Fruit fly (Drosophila melanogaster) whole organism, embryonic: ENCODE results near the gene CAH16.

ENCODE experiments used
- Adf1 ChIP-seq: fragments of 200-800 bp; sonication (Bioruptor generic); IDR thresholded peaks from 2 replicates; pipeline ENCODE4 v1.3.6; 2022; ENCODE audit warnings: missing biosample characterization, missing genetic modification characterization
- Atf3 ChIP-seq: fragments of 200-800 bp; sonication (Bioruptor generic); optimal IDR thresholded peaks from 3 replicates; lab custom pipeline; 2016; ENCODE audit warnings: missing biosample characterization, missing genetic modification characterization
- C15 ChIP-seq: fragments of 200-800 bp; sonication (Bioruptor generic); IDR thresholded peaks from 3 replicates; pipeline ENCODE4 v1.3.6; 2022; ENCODE audit warnings: missing biosample characterization, missing genetic modification characterization
- CG1024 ChIP-seq: fragments of 200-800 bp; sonication (Bioruptor generic); IDR thresholded peaks from 2 replicates; pipeline ENCODE4 v1.3.6; 2022; ENCODE audit warnings: missing biosample characterization, missing genetic modification characterization
- CG11085 ChIP-seq: fragments of 200-800 bp; sonication (Bioruptor generic); IDR thresholded peaks from 2 replicates; pipeline ENCODE4 v1.3.6; 2022; ENCODE audit warnings: missing biosample characterization, missing genetic modification characterization
- CG12104 ChIP-seq: fragments of 200-800 bp; sonication (Bioruptor generic); optimal IDR thresholded peaks from 3 replicates; lab custom pipeline; 2016; ENCODE audit warnings: missing biosample characterization, missing genetic modification characterization
- CG12155 ChIP-seq: fragments of 200-800 bp; sonication (Bioruptor generic); optimal IDR thresholded peaks from 3 replicates; lab custom pipeline; 2016; ENCODE audit warnings: missing biosample characterization, missing genetic modification characterization
- CG12219 ChIP-seq: fragments of 200-800 bp; sonication (Bioruptor generic); optimal IDR thresholded peaks from 3 replicates; lab custom pipeline; 2018; ENCODE audit warnings: missing biosample characterization, mild to moderate bottlenecking, missing genetic modification characterization
- CG12942 ChIP-seq: fragments of 200-800 bp; sonication (Bioruptor generic); optimal IDR thresholded peaks from 3 replicates; lab custom pipeline; 2016; ENCODE audit warnings: missing biosample characterization, missing genetic modification characterization
- CG13624 ChIP-seq: fragments of 200-800 bp; sonication (Bioruptor generic); optimal IDR thresholded peaks from 2 replicates; lab custom pipeline; 2016; ENCODE audit warnings: missing biosample characterization, missing genetic modification characterization
- CG15514 ChIP-seq: fragments of 200-800 bp; sonication (Bioruptor generic); optimal IDR thresholded peaks from 3 replicates; lab custom pipeline; 2017; ENCODE audit warnings: missing biosample characterization, missing genetic modification characterization, mild to moderate bottlenecking, moderate library complexity, missing genetic modification reagents
- CG17359 ChIP-seq: fragments of 200-800 bp; sonication (Bioruptor generic); optimal IDR thresholded peaks from 3 replicates; lab custom pipeline; 2018; ENCODE audit warnings: missing biosample characterization, mild to moderate bottlenecking, missing genetic modification characterization, moderate library complexity
- CG17385 ChIP-seq: fragments of 200-800 bp; sonication (Bioruptor generic); optimal IDR thresholded peaks from 3 replicates; lab custom pipeline; 2018; ENCODE audit warnings: missing biosample characterization, mild to moderate bottlenecking, missing genetic modification characterization
- CG1832 ChIP-seq: fragments of 200-800 bp; sonication (Bioruptor generic); optimal IDR thresholded peaks from 2 replicates; lab custom pipeline; 2017; ENCODE audit warnings: missing biosample characterization, mild to moderate bottlenecking, missing genetic modification characterization, inconsistent platforms
- CG2889 ChIP-seq: fragments of 200-800 bp; sonication (Bioruptor generic); IDR thresholded peaks from 3 replicates; pipeline ENCODE4 v1.3.6; 2022; ENCODE audit warnings: missing biosample characterization, missing genetic modification characterization
- CG3065 ChIP-seq: fragments of 200-800 bp; sonication (Bioruptor generic); optimal IDR thresholded peaks from 2 replicates; lab custom pipeline; 2016; ENCODE audit warnings: missing biosample characterization, missing genetic modification characterization
- CG34224 ChIP-seq: fragments of 200-800 bp; sonication (Bioruptor generic); IDR thresholded peaks from 3 replicates; pipeline ENCODE4 v1.3.6; 2022; ENCODE audit warnings: missing biosample characterization, missing genetic modification characterization; ENCODE audit not compliant: partially characterized antibody
- CG4360 ChIP-seq: fragments of 200-800 bp; sonication (Bioruptor generic); IDR thresholded peaks from 2 replicates; pipeline ENCODE4 v1.3.6; 2022; ENCODE audit warnings: missing biosample characterization, missing genetic modification characterization
- CG4820 ChIP-seq: fragments of 200-800 bp; sonication (Bioruptor generic); optimal IDR thresholded peaks from 3 replicates; lab custom pipeline; 2016; ENCODE audit warnings: missing biosample characterization, missing genetic modification characterization
- CG7372 ChIP-seq: fragments of 200-800 bp; sonication (Bioruptor generic); IDR thresholded peaks from 2 replicates; pipeline ENCODE4 v1.3.6; 2022; ENCODE audit warnings: missing biosample characterization, missing genetic modification characterization
- CG8290 ChIP-seq, 3 experiments: fragments of 200-800 bp; sonication (Bioruptor generic); optimal IDR thresholded peaks; 2 replicates each; lab custom pipeline; 2016 to 2019; ENCODE audit warnings: missing biosample characterization in 3 of 3, missing genetic modification characterization in 3 of 3, mild to moderate bottlenecking in 2 of 3, moderate library complexity in 1 of 3
- CG8944 ChIP-seq: fragments of 200-800 bp; sonication (Bioruptor generic); optimal IDR thresholded peaks from 3 replicates; lab custom pipeline; 2016; ENCODE audit warnings: missing biosample characterization, missing genetic modification characterization
- D19B ChIP-seq: fragments of 200-800 bp; sonication (Bioruptor generic); optimal IDR thresholded peaks from 2 replicates; lab custom pipeline; 2017; ENCODE audit warnings: missing biosample characterization, mild to moderate bottlenecking, missing genetic modification characterization
- HLH3B ChIP-seq: fragments of 200-800 bp; sonication (Bioruptor generic); IDR thresholded peaks from 2 replicates; pipeline ENCODE4 v1.3.6; 2022; ENCODE audit warnings: missing biosample characterization, missing genetic modification characterization
- HLHmδ ChIP-seq: fragments of 200-800 bp; sonication (Bioruptor generic); optimal IDR thresholded peaks from 2 replicates; lab custom pipeline; 2018; ENCODE audit warnings: missing biosample characterization, mild to moderate bottlenecking, missing genetic modification characterization, moderate library complexity
- HmgD ChIP-seq: fragments of 200-800 bp; sonication (Bioruptor generic); optimal IDR thresholded peaks from 3 replicates; lab custom pipeline; 2016; ENCODE audit warnings: missing biosample characterization, missing genetic modification characterization
- Mes4 ChIP-seq: fragments of 200-800 bp; sonication (Bioruptor generic); optimal IDR thresholded peaks from 2 replicates; lab custom pipeline; 2016; ENCODE audit warnings: missing biosample characterization, missing genetic modification characterization
- Optix ChIP-seq: fragments of 200-800 bp; sonication (Bioruptor generic); IDR thresholded peaks from 3 replicates; pipeline ENCODE4 v1.3.6; 2022; ENCODE audit warnings: missing biosample characterization, missing genetic modification characterization
- Side ChIP-seq: fragments of 200-800 bp; sonication (Bioruptor generic); optimal IDR thresholded peaks from 2 replicates; lab custom pipeline; 2016; ENCODE audit warnings: missing biosample characterization, missing genetic modification characterization
- Sox102F ChIP-seq: fragments of 200-800 bp; sonication (Bioruptor generic); optimal IDR thresholded peaks from 2 replicates; lab custom pipeline; 2018; ENCODE audit warnings: missing biosample characterization, mild to moderate bottlenecking, missing genetic modification characterization, moderate library complexity
- abd-A ChIP-seq: fragments of 200-800 bp; sonication (Bioruptor generic); optimal IDR thresholded peaks from 3 replicates; lab custom pipeline; 2019; ENCODE audit warnings: missing biosample characterization, mild to moderate bottlenecking, missing genetic modification characterization, moderate library complexity
- croc ChIP-seq: fragments of 200-800 bp; sonication (Bioruptor generic); conservative IDR thresholded peaks from 3 replicates; pipeline ENCODE4 v1.3.6; 2022; ENCODE audit warnings: missing biosample characterization, missing genetic modification characterization
- en ChIP-seq: fragments of 200-800 bp; sonication (Bioruptor generic); optimal IDR thresholded peaks from 2 replicates; lab custom pipeline; 2016; ENCODE audit warnings: missing biosample characterization, missing genetic modification characterization
- fd96Cb ChIP-seq: fragments of 200-800 bp; sonication (Bioruptor generic); optimal IDR thresholded peaks from 2 replicates; lab custom pipeline; 2018; ENCODE audit warnings: missing biosample characterization, mild to moderate bottlenecking, missing genetic modification characterization, moderate library complexity
- gem ChIP-seq: fragments of 200-800 bp; sonication (Bioruptor generic); optimal IDR thresholded peaks from 2 replicates; lab custom pipeline; 2019; ENCODE audit warnings: missing biosample characterization, mild to moderate bottlenecking, missing genetic modification characterization, moderate library complexity
- grau ChIP-seq: fragments of 200-800 bp; optimal IDR thresholded peaks from 3 replicates; lab custom pipeline; 2019; ENCODE audit warnings: missing biosample characterization, mild to moderate bottlenecking, missing genetic modification characterization, moderate library complexity
- gro ChIP-seq: fragments of 200-800 bp; sonication (Bioruptor generic); optimal IDR thresholded peaks from 2 replicates; lab custom pipeline; 2016; ENCODE audit warnings: missing biosample characterization, missing genetic modification characterization
- gt ChIP-seq: fragments of 200-800 bp; sonication (Bioruptor generic); IDR thresholded peaks from 2 replicates; pipeline ENCODE4 v1.3.6; 2022; ENCODE audit warnings: missing biosample characterization, missing genetic modification characterization
- hkb ChIP-seq, 2 experiments: fragments of 200-800 bp in 1 of 2; fragments of >200 bp in 1 of 2; sonication (Bioruptor generic) in 1 of 2; IDR thresholded peaks in 1 of 2; optimal IDR thresholded peaks in 1 of 2; 2 replicates each; pipeline versions ENCODE4 v1.3.6 to Lab custom; 2017 to 2022; ENCODE audit warnings: missing biosample characterization in 1 of 2, missing genetic modification characterization in 1 of 2
- lola ChIP-seq, 3 experiments: fragments of >200 bp in 2 of 3; fragments of 200-800 bp in 1 of 3; sonication (Bioruptor generic) in 1 of 3; optimal IDR thresholded peaks; 2 replicates each; lab custom pipeline; 2017 to 2019; ENCODE audit warnings: missing biosample characterization in 3 of 3, missing genetic modification characterization in 3 of 3, mild to moderate bottlenecking in 1 of 3, moderate library complexity in 1 of 3
- lov ChIP-seq, 2 experiments: fragments of 200-800 bp in 1 of 2; fragments of >200 bp in 1 of 2; sonication (Bioruptor generic) in 1 of 2; IDR thresholded peaks in 1 of 2; optimal IDR thresholded peaks in 1 of 2; 2 replicates in 1 of 2; 3 replicates in 1 of 2; pipeline versions ENCODE4 v1.3.6 to Lab custom; 2017 to 2022; ENCODE audit warnings: missing biosample characterization in 1 of 2, missing genetic modification characterization in 1 of 2
- mam ChIP-seq: fragments of 200-800 bp; sonication (Bioruptor generic); optimal IDR thresholded peaks from 3 replicates; lab custom pipeline; 2016; ENCODE audit warnings: missing biosample characterization, missing genetic modification characterization
- phol ChIP-seq: fragments of 200-800 bp; sonication (Bioruptor generic); optimal IDR thresholded peaks from 3 replicates; lab custom pipeline; 2018; ENCODE audit warnings: missing biosample characterization, mild to moderate bottlenecking, missing genetic modification characterization, moderate library complexity
- schlank ChIP-seq: fragments of 200-800 bp; sonication (Bioruptor generic); optimal IDR thresholded peaks from 2 replicates; lab custom pipeline; 2018; ENCODE audit warnings: missing biosample characterization, mild to moderate bottlenecking, missing genetic modification characterization
- tll ChIP-seq, 2 experiments: fragments of 200-800 bp in 1 of 2; fragments of >200 bp in 1 of 2; sonication (Bioruptor generic) in 1 of 2; optimal IDR thresholded peaks; 2 replicates each; lab custom pipeline; 2017 to 2019; ENCODE audit warnings: missing biosample characterization in 2 of 2, missing genetic modification characterization in 2 of 2, mild to moderate bottlenecking in 1 of 2, moderate library complexity in 1 of 2
- trem ChIP-seq: fragments of 200-800 bp; optimal IDR thresholded peaks from 3 replicates; lab custom pipeline; 2019; ENCODE audit warnings: missing biosample characterization, mild to moderate bottlenecking, missing genetic modification characterization, moderate library complexity
- unpg ChIP-seq: fragments of 200-800 bp; sonication (Bioruptor generic); optimal IDR thresholded peaks from 3 replicates; lab custom pipeline; 2018; ENCODE audit warnings: missing biosample characterization, mild to moderate bottlenecking, missing genetic modification characterization, moderate library complexity

Gene CAH16

DNA sequence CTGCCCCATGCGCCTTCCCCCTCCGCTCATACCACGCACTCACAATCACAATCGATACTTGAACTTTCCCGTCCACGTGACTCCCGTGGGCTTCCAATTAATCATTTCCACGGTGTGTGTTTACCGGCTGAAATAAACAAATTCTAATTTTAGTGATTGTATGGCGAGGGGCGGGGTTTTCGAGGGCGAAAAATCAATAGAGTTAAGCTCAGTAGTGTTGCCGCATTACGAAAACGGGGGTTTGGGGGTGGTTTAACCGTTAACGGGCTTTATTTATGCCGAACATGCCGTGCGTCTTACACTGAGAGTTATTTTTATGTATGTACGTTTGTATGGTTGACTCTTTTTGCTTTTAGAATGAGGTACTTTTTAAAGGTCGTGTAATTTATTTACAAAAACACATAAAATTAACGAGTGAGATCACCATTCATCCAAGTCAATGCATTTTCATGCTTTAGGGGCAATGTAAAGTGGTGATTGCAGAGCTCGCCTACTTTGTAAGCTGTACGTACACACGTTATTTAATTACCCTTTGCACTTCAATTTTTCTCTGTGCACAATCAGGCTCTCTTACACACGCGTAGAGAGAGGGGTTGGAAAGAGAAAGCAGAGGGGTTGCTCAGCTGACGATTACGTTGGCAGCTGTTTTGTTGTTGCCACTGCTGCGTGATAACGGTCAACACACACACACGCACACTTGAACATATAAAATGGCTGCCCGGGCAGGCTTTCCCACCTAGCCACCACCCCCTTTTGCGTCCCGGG is 37.7 kb upstream of the CAH16 start (continued):
- TF ChIP-seq CG15514 (GFP tag; lab: Kevin White, UChicago), result peak; percentile 70
- peak; percentile 67 for TF ChIP-seq D19B (GFP tag; lab: Kevin White, UChicago)
- peak; percentile 78 for TF ChIP-seq CG17385 (GFP tag; lab: Kevin White, UChicago)
- peak; percentile 78 for TF ChIP-seq CG12155 (GFP tag; lab: Kevin White, UChicago)
- TF ChIP-seq trem, result peak; percentile 67
- TF ChIP-seq Optix (GFP tag; lab: Robert Waterston, UW), result no peak
- no peak for TF ChIP-seq CG2889 (GFP tag; lab: Robert Waterston, UW)
- TF ChIP-seq hkb (optimal IDR thresholded peaks at IDR 0.05; lab: Kevin White, UChicago), result peak; percentile 2
- no peak for TF ChIP-seq hkb (GFP tag; IDR thresholded peaks at IDR 0.05; lab: Robert Waterston, UW)
- TF ChIP-seq CG17359 (tag; lab: Kevin White, UChicago), result peak; percentile 81
- no peak for TF ChIP-seq abd-A
- TF ChIP-seq phol (tag; lab: Kevin White, UChicago), result peak; percentile 79
- no peak for TF ChIP-seq CG1832
- TF ChIP-seq Adf1, result no peak
- TF ChIP-seq lov (optimal IDR thresholded peaks at IDR 0.05; lab: Kevin White, UChicago), result no peak
- TF ChIP-seq lov (GFP tag; IDR thresholded peaks at IDR 0.05; lab: Robert Waterston, UW), result no peak
- peak; percentile 75 for TF ChIP-seq CG12104 (GFP tag; lab: Kevin White, UChicago)
- TF ChIP-seq CG34224 (GFP tag; lab: Robert Waterston, UW), result no peak
- peak; percentile 71 for TF ChIP-seq CG3065 (GFP tag; lab: Kevin White, UChicago)
- TF ChIP-seq Side (GFP tag; lab: Kevin White, UChicago), result peak; percentile 85
- peak; percentile 81 for TF ChIP-seq Sox102F (GFP tag; lab: Kevin White, UChicago)
- TF ChIP-seq en (GFP tag; lab: Kevin White, UChicago), result peak; percentile 81
- TF ChIP-seq CG12219 (GFP tag; lab: Kevin White, UChicago), result peak; percentile 89
- peak; percentile 90 for TF ChIP-seq mam (GFP tag; lab: Kevin White, UChicago)
- peak; percentile 56; the same call in 2 of the 3 replicates for TF ChIP-seq croc
- TF ChIP-seq HLH3B (GFP tag; lab: Robert Waterston, UW), result no peak
- peak in 1 of 2 experiments; percentile 20 for TF ChIP-seq tll (GFP tag; optimal IDR thresholded peaks at IDR 0.05; lab: Kevin White, UChicago)
- peak; percentile 75 for TF ChIP-seq CG4820 (GFP tag; lab: Kevin White, UChicago)
- TF ChIP-seq CG8944 (GFP tag; lab: Kevin White, UChicago), result peak; percentile 68
- peak in 1 of 3 experiments; percentile 85 for TF ChIP-seq lola (GFP tag; optimal IDR thresholded peaks at IDR 0.05; lab: Kevin White, UChicago)
- TF ChIP-seq HLHmδ (GFP tag; lab: Kevin White, UChicago), result no peak
- peak; percentile 89 for TF ChIP-seq CG13624 (GFP tag; lab: Kevin White, UChicago)
- TF ChIP-seq gro (GFP tag; lab: Kevin White, UChicago), result peak; percentile 69
- TF ChIP-seq CG11085, result no peak
- no peak for TF ChIP-seq CG1024 (GFP tag; lab: Robert Waterston, UW)
- TF ChIP-seq fd96Cb (tag; lab: Kevin White, UChicago), result peak; percentile 81
- no peak for TF ChIP-seq C15 (GFP tag; lab: Robert Waterston, UW)
- no peak for TF ChIP-seq CG7372 (GFP tag; lab: Robert Waterston, UW)
- peak; percentile 85 for TF ChIP-seq unpg
- TF ChIP-seq HmgD (GFP tag; lab: Kevin White, UChicago), result peak; percentile 79
- peak; percentile 89 for TF ChIP-seq grau (tag; lab: Kevin White, UChicago)
- peak; percentile 76 for TF ChIP-seq Atf3 (GFP tag; lab: Kevin White, UChicago)
- TF ChIP-seq CG12942 (GFP tag; lab: Kevin White, UChicago), result peak; percentile 77
- peak; percentile 93 for TF ChIP-seq gem (tag; lab: Kevin White, UChicago)
- peak; percentile 72 for TF ChIP-seq schlank (tag; lab: Kevin White, UChicago)
- peak; percentile 57 for TF ChIP-seq CG8290 (GFP tag; optimal IDR thresholded peaks at IDR 0.05; lab: Kevin White, UChicago)
- peak in 1 of 2 experiments; percentile 81 for TF ChIP-seq CG8290 (tag; optimal IDR thresholded peaks at IDR 0.05; lab: Kevin White, UChicago)
- TF ChIP-seq Mes4 (GFP tag; lab: Kevin White, UChicago), result peak; percentile 82
- TF ChIP-seq gt (GFP tag; lab: Robert Waterston, UW), result no peak
- no peak for TF ChIP-seq CG4360
